Fruit fly (Drosophila melanogaster): ENCODE data around the gene meru.

dm6 chr3L:15826347-15826984, 17.4 kb downstream of the meru start, which contains the start of the genes DCP2 and dbo:
- TF ChIP-seq CG15710 (tag; optimal IDR thresholded peaks at IDR 0.05) = peak; percentile 56
- TF ChIP-seq CG12605 (GFP tag; IDR thresholded peaks at IDR 0.05) = peak; percentile 63
- TF ChIP-seq CG10348 (GFP tag; IDR thresholded peaks at IDR 0.05) = no peak
- no peak for TF ChIP-seq D1 (tag; optimal IDR thresholded peaks at IDR 0.05)
- no peak for TF ChIP-seq fd96Ca (GFP tag; IDR thresholded peaks at IDR 0.05)
- TF ChIP-seq CG8159 (tag; optimal IDR thresholded peaks at IDR 0.05) = no peak
- peak; percentile 62 for TF ChIP-seq CG14655 (GFP tag; optimal IDR thresholded peaks at IDR 0.05)

All from whole organism, pupa.